Worm (Caenorhabditis elegans): ENCODE results near the gene F09E10.6.

- TF ChIP-seq ttx-3 (tag; optimal IDR thresholded peaks at IDR 0.05) (no peak), dve-1 (tag; optimal IDR thresholded peaks at IDR 0.05) (no peak), pha-4 (tag; optimal IDR thresholded peaks at IDR 0.05) (no peak), ahr-1 (tag; optimal IDR thresholded peaks at IDR 0.05) (no peak), pqm-1 (tag; optimal IDR thresholded peaks at IDR 0.05) (no peak), pros-1 (tag; optimal IDR thresholded peaks at IDR 0.05) (no peak), tbx-2 (tag; optimal IDR thresholded peaks at IDR 0.05) (no peak), Y22D7AL.16 (tag; optimal IDR thresholded peaks at IDR 0.05) (no peak), lin-11 (tag; optimal IDR thresholded peaks at IDR 0.05) (no peak), pax-1 (tag; optimal IDR thresholded peaks at IDR 0.05) (no peak), ceh-14 (tag; optimal IDR thresholded peaks at IDR 0.05) (no peak)
Measured at ce11 chrX:1464699-1465098, 32.8 kb downstream of the F09E10.6 start, which contains the start of gene D1005.6.
